Worm (Caenorhabditis elegans): ENCODE measurements around the gene ZK1086.3.

- TF ChIP-seq him-1 (tag; optimal IDR thresholded peaks at IDR 0.05) (no peak), zim-3 (tag; optimal IDR thresholded peaks at IDR 0.05) (no peak), snpc-1.3 (tag; optimal IDR thresholded peaks at IDR 0.05; ENCODE audit: insufficient read depth) (no peak), mes-4 (tag; optimal IDR thresholded peaks at IDR 0.05) (no peak), tbp1 (GFP tag; optimal IDR thresholded peaks at IDR 0.05) (no peak), lin-26 (GFP tag; IDR thresholded peaks at IDR 0.05) (no peak), snpc-1.1 (tag; optimal IDR thresholded peaks at IDR 0.05; ENCODE audit: insufficient read depth) (no peak), K12H6.12 (tag; optimal IDR thresholded peaks at IDR 0.05) (no peak), B0019.2 (GFP tag; conservative IDR thresholded peaks at IDR 0.05) (no peak), lsl-1 (GFP tag; optimal IDR thresholded peaks at IDR 0.05) (no peak), unc-62 (GFP tag; optimal IDR thresholded peaks at IDR 0.05) (no peak), hsf-1 (GFP tag; IDR thresholded peaks at IDR 0.05) (no peak), ceh-100 (GFP tag; IDR thresholded peaks at IDR 0.05) (no peak), ets-4 (GFP tag; optimal IDR thresholded peaks at IDR 0.05) (no peak)
Measured at ce11 chrX:13775508-13775907, 15.1 kb upstream of the ZK1086.3 start.

Data from whole organism, young adult.